Fruit fly (Drosophila melanogaster) whole organism, embryonic: ENCODE results near the gene Cpr62Bc.

Experiments used
- Atf-2 ChIP-seq: fragments of 200-800 bp; sonication (Bioruptor generic); optimal IDR thresholded peaks from 2 replicates; lab custom pipeline; 2016; ENCODE audit warnings: missing biosample characterization, missing genetic modification characterization
- B-H1 ChIP-seq: fragments of 200-800 bp; sonication (Bioruptor generic); IDR thresholded peaks from 3 replicates; pipeline ENCODE4 v1.3.6; 2022; ENCODE audit warnings: missing biosample characterization, missing genetic modification characterization
- CG11085 ChIP-seq: fragments of 200-800 bp; sonication (Bioruptor generic); IDR thresholded peaks from 2 replicates; pipeline ENCODE4 v1.3.6; 2022; ENCODE audit warnings: missing biosample characterization, missing genetic modification characterization
- CG11723 ChIP-seq: fragments of 200-800 bp; sonication (Bioruptor generic); optimal IDR thresholded peaks from 2 replicates; lab custom pipeline; 2017; ENCODE audit warnings: missing biosample characterization, mild to moderate bottlenecking, missing genetic modification characterization
- CG12299 ChIP-seq: fragments of 200-800 bp; sonication (Bioruptor generic); optimal IDR thresholded peaks from 2 replicates; lab custom pipeline; 2018; ENCODE audit warnings: missing biosample characterization, mild to moderate bottlenecking, missing genetic modification characterization
- CG13624 ChIP-seq: fragments of 200-800 bp; sonication (Bioruptor generic); optimal IDR thresholded peaks from 2 replicates; lab custom pipeline; 2016; ENCODE audit warnings: missing biosample characterization, missing genetic modification characterization
- CG14441 ChIP-seq: fragments of 200-800 bp; sonication (Bioruptor generic); IDR thresholded peaks from 2 replicates; pipeline ENCODE4 v1.3.6; 2022; ENCODE audit warnings: missing biosample characterization, missing genetic modification characterization
- CG17361 ChIP-seq: fragments of 200-800 bp; sonication (Bioruptor generic); IDR thresholded peaks from 3 replicates; pipeline ENCODE4 v1.3.6; 2022; ENCODE audit warnings: missing biosample characterization, missing genetic modification characterization
- CG17802 ChIP-seq: fragments of 200-800 bp; sonication (Bioruptor generic); optimal IDR thresholded peaks from 2 replicates; lab custom pipeline; 2018; ENCODE audit warnings: missing biosample characterization, mild to moderate bottlenecking, missing genetic modification characterization, moderate library complexity
- CG18476 ChIP-seq: fragments of 200-800 bp; sonication (Bioruptor generic); optimal IDR thresholded peaks from 2 replicates; lab custom pipeline; 2016; ENCODE audit warnings: missing biosample characterization, mild to moderate bottlenecking, missing genetic modification characterization
- CG2202 ChIP-seq: fragments of 200-800 bp; sonication (Bioruptor generic); optimal IDR thresholded peaks from 2 replicates; lab custom pipeline; 2018; ENCODE audit warnings: missing biosample characterization, mild to moderate bottlenecking, missing genetic modification characterization
- CG3065 ChIP-seq: fragments of 200-800 bp; sonication (Bioruptor generic); optimal IDR thresholded peaks from 2 replicates; lab custom pipeline; 2016; ENCODE audit warnings: missing biosample characterization, missing genetic modification characterization
- CG33557 ChIP-seq: fragments of 200-800 bp; sonication (Bioruptor generic); optimal IDR thresholded peaks from 2 replicates; lab custom pipeline; 2019; ENCODE audit warnings: missing biosample characterization, mild to moderate bottlenecking, missing genetic modification characterization, moderate library complexity
- CG6683 ChIP-seq: fragments of 200-800 bp; sonication (Bioruptor generic); optimal IDR thresholded peaks from 2 replicates; lab custom pipeline; 2017; ENCODE audit warnings: missing biosample characterization, mild to moderate bottlenecking, missing genetic modification characterization, missing genetic modification reagents
- CG6854 ChIP-seq: fragments of 200-800 bp; sonication (Bioruptor generic); optimal IDR thresholded peaks from 3 replicates; lab custom pipeline; 2017; ENCODE audit warnings: missing biosample characterization, mild to moderate bottlenecking, missing genetic modification characterization
- CG7357 ChIP-seq: fragments of 200-800 bp; sonication (Bioruptor generic); IDR thresholded peaks from 3 replicates; pipeline ENCODE4 v1.3.6; 2022; ENCODE audit warnings: missing biosample characterization, missing genetic modification characterization
- Camta ChIP-seq: fragments of 200-800 bp; sonication (Bioruptor generic); optimal IDR thresholded peaks from 2 replicates; lab custom pipeline; 2016; ENCODE audit warnings: missing biosample characterization, missing genetic modification characterization
- Dek ChIP-seq: fragments of 200-800 bp; sonication (Bioruptor generic); optimal IDR thresholded peaks from 3 replicates; lab custom pipeline; 2019; ENCODE audit warnings: missing biosample characterization, mild to moderate bottlenecking, missing genetic modification characterization, moderate library complexity
- Doc2 ChIP-seq: fragments of 200-800 bp; sonication (Bioruptor generic); IDR thresholded peaks from 2 replicates; pipeline ENCODE4 v1.3.6; 2022; ENCODE audit warnings: missing biosample characterization, missing genetic modification characterization
- Ets97D ChIP-seq: fragments of 200-800 bp; sonication (Bioruptor generic); optimal IDR thresholded peaks from 3 replicates; lab custom pipeline; 2016; ENCODE audit warnings: missing biosample characterization, missing genetic modification characterization
- GATAe ChIP-seq: fragments of 200-800 bp; sonication (Bioruptor generic); conservative IDR thresholded peaks from 2 replicates; pipeline ENCODE4 v1.3.6; 2022; ENCODE audit warnings: missing biosample characterization, missing genetic modification characterization
- Hand ChIP-seq: fragments of 200-800 bp; sonication (Bioruptor generic); optimal IDR thresholded peaks from 2 replicates; lab custom pipeline; 2017; ENCODE audit warnings: mild to moderate bottlenecking, missing biosample characterization, missing genetic modification reagents, missing genetic modification characterization
- HmgD ChIP-seq: fragments of 200-800 bp; sonication (Bioruptor generic); optimal IDR thresholded peaks from 3 replicates; lab custom pipeline; 2016; ENCODE audit warnings: missing biosample characterization, missing genetic modification characterization
- MESR4 ChIP-seq: fragments of 200-800 bp; sonication (Bioruptor generic); optimal IDR thresholded peaks from 2 replicates; lab custom pipeline; 2018; ENCODE audit warnings: missing biosample characterization, mild to moderate bottlenecking, missing genetic modification characterization, moderate library complexity
- MTF-1 ChIP-seq: fragments of 200-800 bp; sonication (Bioruptor generic); optimal IDR thresholded peaks from 2 replicates; lab custom pipeline; 2018; ENCODE audit warnings: missing biosample characterization, mild to moderate bottlenecking, missing genetic modification characterization, borderline replicate concordance
- NC2β ChIP-seq: fragments of 200-800 bp; sonication (Bioruptor generic); optimal IDR thresholded peaks from 2 replicates; lab custom pipeline; 2016; ENCODE audit warnings: missing biosample characterization, missing genetic modification characterization
- Oaz ChIP-seq: fragments of 200-800 bp; sonication (Bioruptor generic); IDR thresholded peaks from 2 replicates; pipeline ENCODE4 v1.3.6; 2022; ENCODE audit warnings: missing biosample characterization, missing genetic modification characterization
- Rx ChIP-seq: fragments of 200-800 bp; sonication (Bioruptor generic); IDR thresholded peaks from 2 replicates; pipeline ENCODE4 v1.3.6; 2022; ENCODE audit warnings: missing biosample characterization, missing genetic modification characterization
- Stat92E ChIP-seq, 3 experiments: fragments of >200 bp in 2 of 3; fragments of 200-800 bp in 1 of 3; sonication (Bioruptor generic) in 1 of 3; optimal IDR thresholded peaks; 2 replicates each; lab custom pipeline; 2017 to 2019; ENCODE audit warnings: missing biosample characterization in 3 of 3, missing genetic modification characterization in 3 of 3, mild to moderate bottlenecking in 1 of 3, moderate library complexity in 1 of 3
- ab ChIP-seq: fragments of 200-800 bp; sonication (Bioruptor generic); optimal IDR thresholded peaks from 2 replicates; lab custom pipeline; 2016; ENCODE audit warnings: missing biosample characterization, missing genetic modification characterization
- ato ChIP-seq: fragments of 200-800 bp; sonication (Bioruptor generic); IDR thresholded peaks from 2 replicates; pipeline ENCODE4 v1.3.6; 2022; ENCODE audit warnings: missing biosample characterization, missing genetic modification characterization; ENCODE audit not compliant: partially characterized antibody
- bbx ChIP-seq: fragments of 200-800 bp; sonication (Bioruptor generic); IDR thresholded peaks from 2 replicates; pipeline ENCODE4 v1.3.6; 2022; ENCODE audit warnings: missing biosample characterization, missing genetic modification characterization; ENCODE audit not compliant: partially characterized antibody
- bcd ChIP-seq: fragments of 200-800 bp; sonication (Bioruptor generic); optimal IDR thresholded peaks from 2 replicates; lab custom pipeline; 2017; ENCODE audit warnings: missing biosample characterization, mild to moderate bottlenecking, missing genetic modification characterization
- cg ChIP-seq: fragments of 200-800 bp; sonication (Bioruptor generic); optimal IDR thresholded peaks from 3 replicates; lab custom pipeline; 2019; ENCODE audit warnings: missing biosample characterization, mild to moderate bottlenecking, missing genetic modification characterization, moderate library complexity
- chif ChIP-seq, 2 experiments: fragments of 200-800 bp; sonication (Bioruptor generic); optimal IDR thresholded peaks; 3 replicates each; lab custom pipeline; 2016; ENCODE audit warnings: missing biosample characterization in 2 of 2, missing genetic modification characterization in 2 of 2
- dimm ChIP-seq: fragments of 200-800 bp; sonication (Bioruptor generic); IDR thresholded peaks from 2 replicates; pipeline ENCODE4 v1.3.6; 2022; ENCODE audit warnings: missing biosample characterization, missing genetic modification characterization
- fu2 ChIP-seq: fragments of 200-800 bp; sonication (Bioruptor generic); optimal IDR thresholded peaks from 2 replicates; lab custom pipeline; 2016; ENCODE audit warnings: missing biosample characterization, missing genetic modification characterization
- gro ChIP-seq: fragments of 200-800 bp; sonication (Bioruptor generic); optimal IDR thresholded peaks from 2 replicates; lab custom pipeline; 2016; ENCODE audit warnings: missing biosample characterization, missing genetic modification characterization
- hbn ChIP-seq: fragments of 200-800 bp; sonication (Bioruptor generic); IDR thresholded peaks from 2 replicates; pipeline ENCODE4 v1.3.6; 2022; ENCODE audit warnings: missing biosample characterization, missing genetic modification characterization; ENCODE audit not compliant: partially characterized antibody
- her ChIP-seq: fragments of 200-800 bp; sonication (Bioruptor generic); optimal IDR thresholded peaks from 2 replicates; lab custom pipeline; 2016; ENCODE audit warnings: missing biosample characterization, missing genetic modification characterization
- jing ChIP-seq: fragments of 200-800 bp; sonication (Bioruptor generic); optimal IDR thresholded peaks from 2 replicates; lab custom pipeline; 2018; ENCODE audit warnings: missing biosample characterization, mild to moderate bottlenecking, missing genetic modification characterization
- ken ChIP-seq: fragments of 200-800 bp; sonication (Bioruptor generic); IDR thresholded peaks from 3 replicates; pipeline ENCODE4 v1.3.6; 2022; ENCODE audit warnings: missing biosample characterization, missing genetic modification characterization
- lbe ChIP-seq: fragments of 200-800 bp; sonication (Bioruptor generic); optimal IDR thresholded peaks from 2 replicates; lab custom pipeline; 2016; ENCODE audit warnings: missing biosample characterization, mild to moderate bottlenecking, missing genetic modification characterization
- maf-S ChIP-seq: fragments of 200-800 bp; sonication (Bioruptor generic); optimal IDR thresholded peaks from 2 replicates; lab custom pipeline; 2016; ENCODE audit warnings: missing biosample characterization, missing genetic modification characterization
- mirr ChIP-seq: fragments of 200-800 bp; sonication (Bioruptor generic); optimal IDR thresholded peaks from 3 replicates; lab custom pipeline; 2018; ENCODE audit warnings: missing biosample characterization, mild to moderate bottlenecking, missing genetic modification characterization
- pb ChIP-seq: fragments of 200-800 bp; sonication (Bioruptor generic); optimal IDR thresholded peaks from 3 replicates; lab custom pipeline; 2016; ENCODE audit warnings: missing biosample characterization, missing genetic modification characterization
- ro ChIP-seq: fragments of 200-800 bp; sonication (Bioruptor generic); IDR thresholded peaks from 2 replicates; pipeline ENCODE4 v1.3.6; 2022; ENCODE audit warnings: missing biosample characterization, missing genetic modification characterization
- slp2 ChIP-seq: fragments of 200-800 bp; sonication (Bioruptor generic); optimal IDR thresholded peaks from 2 replicates; lab custom pipeline; 2016; ENCODE audit warnings: missing biosample characterization, missing genetic modification characterization
- sna ChIP-seq: fragments of 200-800 bp; sonication (Bioruptor generic); IDR thresholded peaks from 2 replicates; pipeline ENCODE4 v1.3.6; 2022; ENCODE audit warnings: missing biosample characterization, missing genetic modification characterization; ENCODE audit not compliant: partially characterized antibody
- ssp ChIP-seq: fragments of 200-800 bp; sonication (Bioruptor generic); IDR thresholded peaks from 2 replicates; pipeline ENCODE4 v1.3.6; 2022; ENCODE audit warnings: missing biosample characterization, missing genetic modification characterization
- toy ChIP-seq: fragments of 200-800 bp; sonication (Bioruptor generic); IDR thresholded peaks from 2 replicates; pipeline ENCODE4 v1.3.6; 2022; ENCODE audit warnings: missing biosample characterization, missing genetic modification characterization

Gene Cpr62Bc

DNA sequence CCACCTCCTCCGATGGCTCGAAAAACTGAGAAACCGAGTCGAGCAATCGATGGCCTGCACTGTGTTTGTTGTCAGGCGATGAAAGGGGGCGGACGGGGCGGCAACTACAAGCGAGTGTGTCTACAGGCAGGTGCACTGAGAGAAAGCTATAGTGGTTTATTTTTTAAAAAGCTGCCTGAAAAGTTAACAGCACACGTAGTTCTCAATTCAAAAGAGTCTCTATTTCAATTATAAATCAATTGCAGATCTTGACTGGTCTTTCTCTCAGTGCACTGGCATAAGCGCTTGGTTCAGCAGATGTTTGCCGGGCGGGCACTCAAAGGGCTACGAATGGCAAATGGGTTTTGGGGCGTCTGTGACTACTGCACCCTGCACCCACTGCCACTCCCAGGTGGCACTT lies 38.8 kb upstream of the Cpr62Bc start (continued):
- no peak for TF ChIP-seq sna
- peak; percentile 59; the same call in 1 of the 2 replicates for TF ChIP-seq ssp (GFP tag; lab: Robert Waterston, UW)
- TF ChIP-seq CG2202 (tag; lab: Kevin White, UChicago) = no peak
- no peak for TF ChIP-seq CG17802 (tag; lab: Kevin White, UChicago)
- no peak for TF ChIP-seq CG6854 (GFP tag; lab: Kevin White, UChicago)
- no peak for TF ChIP-seq MTF-1 (GFP tag; lab: Kevin White, UChicago)
- TF ChIP-seq CG6683 (GFP tag; lab: Kevin White, UChicago) = no peak
- TF ChIP-seq Oaz (GFP tag; lab: Robert Waterston, UW) = 0 out of 2 replicates have a peak, but pooled peaks have one; percentile 28
- TF ChIP-seq ken (GFP tag; lab: Robert Waterston, UW) = no peak
- TF ChIP-seq lbe (GFP tag; lab: Kevin White, UChicago) = no peak
- no peak for TF ChIP-seq CG33557
- no peak for TF ChIP-seq gro (GFP tag; lab: Kevin White, UChicago)
- TF ChIP-seq B-H1 (GFP tag; lab: Robert Waterston, UW) = peak; percentile 25; the same call in 2 of the 3 replicates
- no peak for TF ChIP-seq Ets97D (GFP tag; lab: Kevin White, UChicago)
- 0 out of 2 replicates have a peak, but pooled peaks have one; percentile 49 for TF ChIP-seq Rx (GFP tag; lab: Robert Waterston, UW)
- peak; percentile 6; the same call in 1 of the 2 replicates for TF ChIP-seq toy (GFP tag; lab: Robert Waterston, UW)
- TF ChIP-seq pb = no peak
- TF ChIP-seq CG11723 (GFP tag; lab: Kevin White, UChicago) = no peak
- 0 out of 2 replicates have a peak, but pooled peaks have one; percentile 29 for TF ChIP-seq GATAe
- TF ChIP-seq MESR4 (GFP tag; lab: Kevin White, UChicago) = no peak
- no peak for TF ChIP-seq Stat92E (GFP tag; optimal IDR thresholded peaks at IDR 0.05; lab: Kevin White, UChicago)
- no peak for TF ChIP-seq jing (GFP tag; lab: Kevin White, UChicago)
- TF ChIP-seq CG11085 (GFP tag; lab: Robert Waterston, UW) = no peak
- no peak for TF ChIP-seq CG13624 (GFP tag; lab: Kevin White, UChicago)
- TF ChIP-seq Camta = no peak
- TF ChIP-seq ab (GFP tag; lab: Kevin White, UChicago) = no peak
- TF ChIP-seq CG17361 (GFP tag; lab: Robert Waterston, UW) = 0 out of 3 replicates have a peak, but pooled peaks have one; percentile 37
- TF ChIP-seq ato = no peak
- TF ChIP-seq slp2 (GFP tag; lab: Kevin White, UChicago) = no peak
- no peak for TF ChIP-seq cg (GFP tag; lab: Kevin White, UChicago)
- no peak for TF ChIP-seq Hand (GFP tag; lab: Kevin White, UChicago)
- no peak for TF ChIP-seq CG3065
- no peak for TF ChIP-seq Dek
- TF ChIP-seq mirr (GFP tag; lab: Kevin White, UChicago) = no peak
- TF ChIP-seq CG18476 (GFP tag; lab: Kevin White, UChicago) = no peak
- TF ChIP-seq chif (GFP tag; optimal IDR thresholded peaks at IDR 0.05; lab: Kevin White, UChicago) = no peak
- no peak for TF ChIP-seq HmgD (GFP tag; lab: Kevin White, UChicago)
- no peak for TF ChIP-seq bbx (GFP tag; lab: Robert Waterston, UW)
- 0 out of 2 replicates have a peak, but pooled peaks have one; percentile 19 for TF ChIP-seq dimm
- TF ChIP-seq CG7357 (GFP tag; lab: Robert Waterston, UW) = 0 out of 3 replicates have a peak, but pooled peaks have one; percentile 34
- no peak for TF ChIP-seq her
- no peak for TF ChIP-seq NC2β (GFP tag; lab: Kevin White, UChicago)
- no peak for TF ChIP-seq maf-S (GFP tag; lab: Kevin White, UChicago)
- no peak for TF ChIP-seq fu2
- no peak for TF ChIP-seq Atf-2 (GFP tag; lab: Kevin White, UChicago)
- TF ChIP-seq ro (GFP tag; lab: Robert Waterston, UW) = 0 out of 2 replicates have a peak, but pooled peaks have one; percentile 13
- TF ChIP-seq CG14441 (GFP tag; lab: Robert Waterston, UW) = peak; percentile 73
- peak; percentile 2 for TF ChIP-seq bcd
- no peak for TF ChIP-seq Doc2 (GFP tag; lab: Robert Waterston, UW)
- TF ChIP-seq CG12299 (tag; lab: Kevin White, UChicago) = no peak
- TF ChIP-seq hbn (GFP tag; lab: Robert Waterston, UW) = no peak
